Worm (Caenorhabditis elegans): Measurements from ENCODE around the gene rpi-1.

DNA sequence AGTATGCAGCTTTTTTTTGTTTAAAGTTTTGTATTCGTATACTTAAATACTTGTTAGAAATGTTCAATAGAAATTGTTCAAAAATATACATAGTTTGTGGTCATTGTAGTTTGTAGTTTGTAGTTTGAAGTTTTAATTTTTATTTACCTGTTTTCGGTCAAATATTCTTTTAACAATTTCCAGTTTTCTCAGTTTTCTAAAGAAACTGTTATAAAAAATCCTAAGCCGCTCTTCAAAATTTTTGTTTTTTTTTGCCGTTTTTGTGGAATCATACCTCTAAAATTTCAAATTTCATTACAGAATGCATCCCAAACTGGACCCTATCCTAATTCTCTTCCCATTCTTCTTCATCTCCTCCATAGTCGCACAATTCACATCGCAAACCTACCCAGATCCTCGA, 44.0 kb upstream of the rpi-1 start, which contains the start of gene F01D5.6:
- TF ChIP-seq him-1 (tag; optimal IDR thresholded peaks at IDR 0.05) (no peak), W03F9.2 (tag; optimal IDR thresholded peaks at IDR 0.05) (no peak), dao-5 (tag; optimal IDR thresholded peaks at IDR 0.05) (no peak)

Measured in whole organism, L4/young adult.